Worm (Caenorhabditis elegans) whole organism, L4 larva: ENCODE data around the gene C16D9.6.

Experiments used
- ceh-62 ChIP-seq: sonication (generic microtip); optimal IDR thresholded peaks from 2 replicates; lab custom pipeline; 2017; ENCODE audit warnings: missing biosample characterization, missing genetic modification characterization
- lin-15B ChIP-seq: fragments of 150-350 bp; sonication (generic microtip); optimal IDR thresholded peaks from 3 replicates; lab custom pipeline; 2014; ENCODE audit warnings: missing biosample characterization, missing genetic modification characterization
- lsy-2 ChIP-seq, 2 experiments: fragments of 150-350 bp in 1 of 2; sonication (generic microtip) in 1 of 2; optimal IDR thresholded peaks; 2 replicates each; lab custom pipeline; 2014 to 2017; ENCODE audit warnings: missing biosample characterization in 2 of 2, missing genetic modification characterization in 2 of 2
- nhr-25 ChIP-seq: sonication (generic microtip); optimal IDR thresholded peaks from 2 replicates; lab custom pipeline; 2017; ENCODE audit warnings: missing genetic modification characterization, mild to moderate bottlenecking, missing compliant biosample characterization, antibody characterized with exemption, moderate library complexity, borderline replicate concordance; ENCODE audit not compliant: insufficient read depth
- pha-4 ChIP-seq, 2 experiments: fragments of 150-350 bp in 1 of 2; fragments of 200-800 bp in 1 of 2; sonication (Bioruptor generic) in 1 of 2; IDR thresholded peaks in 1 of 2; optimal IDR thresholded peaks in 1 of 2; 2 replicates each; pipeline versions ENCODE4 v1.3.6 to Lab custom; 2014 to 2022; ENCODE audit warnings: missing genetic modification characterization in 2 of 2, missing genetic modification reagents in 2 of 2, missing biosample characterization in 1 of 2, missing compliant biosample characterization in 1 of 2
- saeg-2 ChIP-seq: fragments of 200-800 bp; sonication (Bioruptor generic); IDR thresholded peaks from 2 replicates; pipeline ENCODE4 v1.3.6; 2022; ENCODE audit warnings: missing genetic modification reagents, missing genetic modification characterization, missing compliant biosample characterization

ce11 chrV:8282933-8283332, 32.8 kb upstream of the C16D9.6 start:
- no peak for TF ChIP-seq lsy-2 (tag; optimal IDR thresholded peaks at IDR 0.05; lab: Kevin White, UChicago)
- no peak for TF ChIP-seq saeg-2 (GFP tag; lab: Robert Waterston, UW)
- no peak for TF ChIP-seq ceh-62 (tag; lab: Kevin White, UChicago)
- no peak for TF ChIP-seq pha-4 (GFP tag; IDR thresholded peaks at IDR 0.05; lab: Robert Waterston, UW)
- no peak for TF ChIP-seq pha-4 (tag; optimal IDR thresholded peaks at IDR 0.05; lab: Kevin White, UChicago)
- no peak for TF ChIP-seq lin-15B (tag; lab: Kevin White, UChicago)
- no peak for TF ChIP-seq nhr-25 (tag; lab: Kevin White, UChicago)
